Worm (Caenorhabditis elegans) whole organism, L1 larva: ENCODE measurements around the gene col-42.

Experiments
- F16B12.6 ChIP-seq: fragments of 150-350 bp; optimal IDR thresholded peaks from 2 replicates; lab custom pipeline; 2014; ENCODE audit warnings: missing biosample characterization, missing genetic modification characterization
- aha-1 ChIP-seq: fragments of 150-350 bp; optimal IDR thresholded peaks from 2 replicates; lab custom pipeline; 2014; ENCODE audit warnings: missing biosample characterization, missing genetic modification characterization
- aly-2 ChIP-seq: fragments of 150-350 bp; optimal IDR thresholded peaks from 2 replicates; lab custom pipeline; 2014; ENCODE audit warnings: missing biosample characterization, missing genetic modification characterization
- efl-1 ChIP-seq, 4 experiments: fragments of 150-350 bp; optimal IDR thresholded peaks in 3 of 4; peaks in 1 of 4; 1 replicate in 1 of 4; 2 replicates in 3 of 4; lab custom pipeline; 2014; ENCODE audit warnings: missing biosample characterization in 2 of 4, missing genetic modification characterization in 2 of 4, missing genetic modification reagents in 2 of 4
- fkh-10 ChIP-seq: sonication (generic microtip); optimal IDR thresholded peaks from 2 replicates; lab custom pipeline; 2017; ENCODE audit warnings: missing biosample characterization, missing genetic modification reagents, missing genetic modification characterization
- fkh-4 ChIP-seq: sonication (generic microtip); optimal IDR thresholded peaks from 2 replicates; lab custom pipeline; 2016; ENCODE audit warnings: missing compliant biosample characterization, missing genetic modification characterization, borderline replicate concordance
- fos-1 ChIP-seq: fragments of 150-350 bp; optimal IDR thresholded peaks from 2 replicates; lab custom pipeline; 2014; ENCODE audit warnings: missing biosample characterization, missing genetic modification characterization
- jun-1 ChIP-seq: fragments of 150-350 bp; optimal IDR thresholded peaks from 2 replicates; lab custom pipeline; 2014; ENCODE audit warnings: missing biosample characterization, missing genetic modification reagents, missing genetic modification characterization
- lin-39 ChIP-seq: fragments of 150-350 bp; optimal IDR thresholded peaks from 2 replicates; lab custom pipeline; 2014; ENCODE audit warnings: missing biosample characterization, missing genetic modification reagents, missing genetic modification characterization
- lsy-2 ChIP-seq, 2 experiments: fragments of 150-350 bp; optimal IDR thresholded peaks; 2 replicates each; lab custom pipeline; 2014; ENCODE audit warnings: missing biosample characterization in 2 of 2, missing genetic modification characterization in 2 of 2
- zag-1 ChIP-seq: fragments of 150-350 bp; optimal IDR thresholded peaks from 2 replicates; lab custom pipeline; 2014; ENCODE audit warnings: missing biosample characterization, missing genetic modification characterization
- ztf-11 ChIP-seq, 2 experiments: sonication (generic microtip); optimal IDR thresholded peaks; 2 replicates each; lab custom pipeline; 2016 to 2017; ENCODE audit warnings: missing genetic modification characterization in 2 of 2, missing biosample characterization in 1 of 2, missing compliant biosample characterization in 1 of 2

ce11 chrV:18644258-18644657 is 6.0 kb downstream of the col-42 start:
- no peak for TF ChIP-seq jun-1 (tag; lab: Kevin White, UChicago)
- no peak for TF ChIP-seq fkh-10 (GFP tag; lab: Kevin White, UChicago)
- no peak for TF ChIP-seq lsy-2 (tag; optimal IDR thresholded peaks at IDR 0.05; lab: Kevin White, UChicago)
- no peak for TF ChIP-seq aly-2 (tag; lab: Kevin White, UChicago)
- no peak for TF ChIP-seq fos-1 (tag; lab: Kevin White, UChicago)
- no peak for TF ChIP-seq fkh-4
- TF ChIP-seq lin-39 (tag; lab: Kevin White, UChicago): no peak
- no peak for TF ChIP-seq zag-1
- TF ChIP-seq F16B12.6: no peak
- TF ChIP-seq aha-1: no peak
- TF ChIP-seq ztf-11 (tag; optimal IDR thresholded peaks at IDR 0.05; lab: Kevin White, UChicago): no peak
- TF ChIP-seq efl-1 (optimal IDR thresholded peaks at IDR 0.05; lab: Kevin White, UChicago): no peak
- TF ChIP-seq efl-1 (GFP tag; optimal IDR thresholded peaks at IDR 0.05 in 1 of 2; lab: Kevin White, UChicago): no peak
